Worm (Caenorhabditis elegans) whole organism, L4 larva: ENCODE results near the gene hsp-4.

Experiments used
- D1046.2 ChIP-seq: fragments of 200-800 bp; sonication (Bioruptor generic); IDR thresholded peaks from 2 replicates; pipeline ENCODE4 v1.3.6; 2022; ENCODE audit warnings: missing genetic modification characterization, missing compliant biosample characterization
- R02D3.7 ChIP-seq: fragments of 150-350 bp; sonication (generic microtip); optimal IDR thresholded peaks from 3 replicates; lab custom pipeline; 2014; ENCODE audit warnings: missing biosample characterization, missing genetic modification characterization
- T20F7.1 ChIP-seq: fragments of 200-800 bp; sonication (Bioruptor generic); optimal IDR thresholded peaks from 2 replicates; lab custom pipeline; 2018; ENCODE audit warnings: mild to moderate bottlenecking, missing genetic modification characterization, missing compliant biosample characterization
- T26A8.4 ChIP-seq: fragments of 200-800 bp; sonication (Bioruptor generic); IDR thresholded peaks from 2 replicates; pipeline ENCODE4 v1.3.6; 2022; ENCODE audit warnings: missing genetic modification characterization, missing compliant biosample characterization
- Y48G9A.11 ChIP-seq: fragments of 200-800 bp; sonication (Bioruptor generic); IDR thresholded peaks from 2 replicates; pipeline ENCODE4 v1.3.6; 2022; ENCODE audit warnings: missing genetic modification reagents, missing genetic modification characterization, missing compliant biosample characterization
- Y5F2A.4 ChIP-seq: fragments of 200-800 bp; sonication (Bioruptor generic); optimal IDR thresholded peaks from 2 replicates; lab custom pipeline; 2018; ENCODE audit warnings: mild to moderate bottlenecking, missing genetic modification characterization, missing compliant biosample characterization
- ZK546.5 ChIP-seq, 2 experiments: sonication (generic microtip); optimal IDR thresholded peaks; 2 replicates each; lab custom pipeline; 2017; ENCODE audit warnings: missing biosample characterization in 2 of 2, missing genetic modification characterization in 2 of 2
- ama-1 ChIP-seq: fragments of 150-350 bp; optimal IDR thresholded peaks from 2 replicates; lab custom pipeline; 2014; ENCODE audit warnings: inconsistent platforms, mixed read lengths
- ceh-20 ChIP-seq: fragments of 200-800 bp; sonication (Bioruptor generic); IDR thresholded peaks from 2 replicates; pipeline ENCODE4 v1.3.6; 2022; ENCODE audit warnings: missing genetic modification reagents, missing genetic modification characterization, missing compliant biosample characterization
- ceh-28 ChIP-seq: fragments of 150-350 bp; optimal IDR thresholded peaks from 2 replicates; lab custom pipeline; 2014; ENCODE audit warnings: missing biosample characterization, missing genetic modification reagents, missing genetic modification characterization
- ceh-32 ChIP-seq: sonication (generic microtip); optimal IDR thresholded peaks from 2 replicates; lab custom pipeline; 2016; ENCODE audit warnings: mild to moderate bottlenecking, missing genetic modification characterization, missing compliant biosample characterization; ENCODE audit not compliant: poor library complexity
- ceh-44 ChIP-seq: fragments of 200-800 bp; sonication (Bioruptor generic); IDR thresholded peaks from 2 replicates; pipeline ENCODE4 v1.3.6; 2022; ENCODE audit warnings: missing genetic modification reagents, missing genetic modification characterization, missing compliant biosample characterization
- ceh-62 ChIP-seq: sonication (generic microtip); optimal IDR thresholded peaks from 2 replicates; lab custom pipeline; 2017; ENCODE audit warnings: missing biosample characterization, missing genetic modification characterization
- ces-1 ChIP-seq: fragments of 150-350 bp; sonication (generic microtip); optimal IDR thresholded peaks from 4 replicates; lab custom pipeline; 2014; ENCODE audit warnings: missing biosample characterization, missing genetic modification reagents, missing genetic modification characterization
- cey-2 ChIP-seq: sonication (generic microtip); optimal IDR thresholded peaks from 3 replicates; lab custom pipeline; 2017; ENCODE audit warnings: missing genetic modification characterization, mild to moderate bottlenecking, missing compliant biosample characterization, antibody characterized with exemption, borderline replicate concordance; ENCODE audit not compliant: insufficient read depth
- ctbp-1 ChIP-seq: fragments of 200-800 bp; sonication (Bioruptor generic); IDR thresholded peaks from 2 replicates; pipeline ENCODE4 v1.3.6; 2022; ENCODE audit warnings: missing genetic modification reagents, missing genetic modification characterization, missing compliant biosample characterization
- daf-12 ChIP-seq: fragments of 150-350 bp; optimal IDR thresholded peaks from 2 replicates; lab custom pipeline; 2014; ENCODE audit warnings: missing biosample characterization, missing genetic modification reagents, missing genetic modification characterization
- dmd-6 ChIP-seq: fragments of 200-800 bp; sonication (Bioruptor generic); IDR thresholded peaks from 2 replicates; pipeline ENCODE4 v1.3.6; 2022; ENCODE audit warnings: missing genetic modification reagents, missing genetic modification characterization, missing compliant biosample characterization
- dpl-1 ChIP-seq: fragments of 150-350 bp; optimal IDR thresholded peaks from 2 replicates; lab custom pipeline; 2014; ENCODE audit warnings: missing biosample characterization, missing genetic modification reagents, missing genetic modification characterization
- duxl-1 ChIP-seq: sonication (generic microtip); optimal IDR thresholded peaks from 2 replicates; lab custom pipeline; 2016; ENCODE audit warnings: mild to moderate bottlenecking, missing genetic modification characterization, moderate library complexity, missing compliant biosample characterization; ENCODE audit not compliant: poor library complexity
- hif-1 ChIP-seq, 2 experiments: sonication (generic microtip); optimal IDR thresholded peaks; 2 replicates each; lab custom pipeline; 2016 to 2017; ENCODE audit warnings: missing compliant biosample characterization in 2 of 2, missing genetic modification characterization in 2 of 2, missing genetic modification reagents in 2 of 2, missing genotype in 2 of 2, mild to moderate bottlenecking in 1 of 2
- hlh-30 ChIP-seq: sonication (generic microtip); optimal IDR thresholded peaks from 2 replicates; lab custom pipeline; 2017; ENCODE audit warnings: antibody characterized with exemption, mild to moderate bottlenecking, missing genetic modification characterization, missing compliant biosample characterization; ENCODE audit not compliant: insufficient read depth
- jun-1 ChIP-seq: fragments of 150-350 bp; optimal IDR thresholded peaks from 2 replicates; lab custom pipeline; 2014; ENCODE audit warnings: missing biosample characterization, missing genetic modification reagents, missing genetic modification characterization
- lim-7 ChIP-seq: fragments of 200-800 bp; sonication (Bioruptor generic); IDR thresholded peaks from 2 replicates; pipeline ENCODE4 v1.3.6; 2022; ENCODE audit warnings: missing genetic modification characterization, missing compliant biosample characterization
- lin-1 ChIP-seq: fragments of 200-800 bp; sonication (Bioruptor generic); IDR thresholded peaks from 2 replicates; pipeline ENCODE4 v1.3.6; 2022; ENCODE audit warnings: missing genetic modification reagents, missing genetic modification characterization, missing compliant biosample characterization
- lin-29 ChIP-seq: fragments of 200-800 bp; sonication (Bioruptor generic); IDR thresholded peaks from 2 replicates; pipeline ENCODE4 v1.3.6; 2022; ENCODE audit warnings: missing genetic modification reagents, missing genetic modification characterization, missing compliant biosample characterization
- lsy-2 ChIP-seq, 2 experiments: fragments of 150-350 bp in 1 of 2; sonication (generic microtip) in 1 of 2; optimal IDR thresholded peaks; 2 replicates each; lab custom pipeline; 2014 to 2017; ENCODE audit warnings: missing biosample characterization in 2 of 2, missing genetic modification characterization in 2 of 2
- mdt-29 ChIP-seq: fragments of 200-800 bp; sonication (Bioruptor generic); IDR thresholded peaks from 2 replicates; pipeline ENCODE4 v1.3.6; 2022; ENCODE audit warnings: missing genetic modification reagents, missing genetic modification characterization, missing compliant biosample characterization
- mep-1 ChIP-seq: fragments of 150-350 bp; sonication (generic microtip); optimal IDR thresholded peaks from 3 replicates; lab custom pipeline; 2014; ENCODE audit warnings: missing biosample characterization, missing genetic modification characterization
- nhr-11 ChIP-seq: fragments of 150-350 bp; optimal IDR thresholded peaks from 2 replicates; lab custom pipeline; 2014; ENCODE audit warnings: missing biosample characterization, missing genetic modification characterization
- nhr-25 ChIP-seq: sonication (generic microtip); optimal IDR thresholded peaks from 2 replicates; lab custom pipeline; 2017; ENCODE audit warnings: missing genetic modification characterization, mild to moderate bottlenecking, missing compliant biosample characterization, antibody characterized with exemption, moderate library complexity, borderline replicate concordance; ENCODE audit not compliant: insufficient read depth
- nhr-28 ChIP-seq: fragments of 150-350 bp; optimal IDR thresholded peaks from 2 replicates; lab custom pipeline; 2014; ENCODE audit warnings: missing biosample characterization, missing genetic modification characterization
- nhr-42 ChIP-seq: fragments of 200-800 bp; sonication (Bioruptor generic); IDR thresholded peaks from 2 replicates; pipeline ENCODE4 v1.3.6; 2022; ENCODE audit warnings: missing genetic modification characterization, missing compliant biosample characterization
- nhr-48 ChIP-seq: sonication (generic microtip); optimal IDR thresholded peaks from 2 replicates; lab custom pipeline; 2016; ENCODE audit warnings: mild to moderate bottlenecking, missing genetic modification characterization, missing compliant biosample characterization
- nhr-76 ChIP-seq: fragments of 150-350 bp; optimal IDR thresholded peaks from 2 replicates; lab custom pipeline; 2014; ENCODE audit warnings: missing biosample characterization, missing genetic modification characterization
- pha-4 ChIP-seq, 2 experiments: fragments of 150-350 bp in 1 of 2; fragments of 200-800 bp in 1 of 2; sonication (Bioruptor generic) in 1 of 2; IDR thresholded peaks in 1 of 2; optimal IDR thresholded peaks in 1 of 2; 2 replicates each; pipeline versions ENCODE4 v1.3.6 to Lab custom; 2014 to 2022; ENCODE audit warnings: missing genetic modification characterization in 2 of 2, missing genetic modification reagents in 2 of 2, missing biosample characterization in 1 of 2, missing compliant biosample characterization in 1 of 2
- pqm-1 ChIP-seq: sonication (generic microtip); optimal IDR thresholded peaks from 2 replicates; lab custom pipeline; 2017; ENCODE audit warnings: missing biosample characterization, missing genetic modification characterization
- rbr-2 ChIP-seq: sonication (generic microtip); optimal IDR thresholded peaks from 2 replicates; lab custom pipeline; 2016; ENCODE audit warnings: missing genotype, missing genetic modification characterization, missing compliant biosample characterization
- sdz-12 ChIP-seq: fragments of 200-800 bp; sonication (Bioruptor generic); optimal IDR thresholded peaks from 2 replicates; lab custom pipeline; 2018; ENCODE audit warnings: mild to moderate bottlenecking, missing genetic modification characterization, missing compliant biosample characterization
- set-16 ChIP-seq: fragments of 200-800 bp; sonication (Bioruptor generic); IDR thresholded peaks from 2 replicates; pipeline ENCODE4 v1.3.6; 2022; ENCODE audit warnings: missing genetic modification reagents, missing genetic modification characterization, missing compliant biosample characterization
- skn-1 ChIP-seq: fragments of 150-350 bp; optimal IDR thresholded peaks from 2 replicates; lab custom pipeline; 2014; ENCODE audit warnings: missing biosample characterization, missing genetic modification characterization
- spr-3 ChIP-seq: fragments of 200-800 bp; sonication (Bioruptor generic); optimal IDR thresholded peaks from 2 replicates; lab custom pipeline; 2018; ENCODE audit warnings: mild to moderate bottlenecking, missing genetic modification characterization, missing compliant biosample characterization
- tra-1 ChIP-seq: fragments of 200-800 bp; sonication (Bioruptor generic); IDR thresholded peaks from 2 replicates; pipeline ENCODE4 v1.3.6; 2022; ENCODE audit warnings: missing genetic modification reagents, missing genetic modification characterization, missing compliant biosample characterization
- unc-130 ChIP-seq: sonication (generic microtip); optimal IDR thresholded peaks from 2 replicates; lab custom pipeline; 2016; ENCODE audit warnings: missing genetic modification reagents, missing genetic modification characterization, missing compliant biosample characterization
- unc-62 ChIP-seq, 3 experiments: fragments of 150-350 bp in 1 of 3; sonication (generic microtip); optimal IDR thresholded peaks in 2 of 3; peaks in 1 of 3; 1 replicate in 1 of 3; 2 replicates in 2 of 3; lab custom pipeline; 2014 to 2017; ENCODE audit warnings: missing biosample characterization in 3 of 3, missing genetic modification characterization in 3 of 3, missing genetic modification reagents in 3 of 3, missing genotype in 1 of 3
- vab-7 ChIP-seq: fragments of 200-800 bp; sonication (Bioruptor generic); IDR thresholded peaks from 2 replicates; pipeline ENCODE4 v1.3.6; 2022; ENCODE audit warnings: missing genetic modification reagents, missing genetic modification characterization, missing compliant biosample characterization
- zfp-2 ChIP-seq: sonication (generic microtip); optimal IDR thresholded peaks from 2 replicates; lab custom pipeline; 2016; ENCODE audit warnings: mild to moderate bottlenecking, missing genetic modification characterization, missing compliant biosample characterization
- zip-11 ChIP-seq: fragments of 200-800 bp; sonication (Bioruptor generic); IDR thresholded peaks from 2 replicates; pipeline ENCODE4 v1.3.6; 2022; ENCODE audit warnings: missing genetic modification characterization, missing compliant biosample characterization
- ztf-7 ChIP-seq: fragments of 150-350 bp; optimal IDR thresholded peaks from 2 replicates; lab custom pipeline; 2014; ENCODE audit warnings: missing biosample characterization, missing genetic modification characterization

The hsp-4 gene

ce11 chrII:7392052-7392694, 39.7 kb upstream of the hsp-4 start:
- TF ChIP-seq spr-3 (GFP tag; lab: Kevin White, UChicago), result no peak
- TF ChIP-seq mdt-29 (GFP tag; lab: Robert Waterston, UW), result no peak
- TF ChIP-seq nhr-48 (tag; lab: Kevin White, UChicago), result peak; percentile 81
- peak; percentile 75 for TF ChIP-seq mep-1 (tag; lab: Kevin White, UChicago)
- peak; percentile 69 for TF ChIP-seq nhr-11
- TF ChIP-seq lim-7 (GFP tag; lab: Robert Waterston, UW), result no peak
- no peak for TF ChIP-seq ceh-62
- peak; percentile 17 for TF ChIP-seq T20F7.1 (GFP tag; lab: Kevin White, UChicago)
- TF ChIP-seq ceh-44, result no peak
- no peak for TF ChIP-seq set-16 (GFP tag; lab: Robert Waterston, UW)
- TF ChIP-seq pha-4 (GFP tag; IDR thresholded peaks at IDR 0.05; lab: Robert Waterston, UW), result no peak
- no peak for TF ChIP-seq pha-4 (tag; optimal IDR thresholded peaks at IDR 0.05; lab: Kevin White, UChicago)
- TF ChIP-seq lin-1, result no peak
- peak; percentile 36 for TF ChIP-seq ama-1 (lab: Kevin White, UChicago)
- TF ChIP-seq unc-62 (GFP tag; optimal IDR thresholded peaks at IDR 0.05 in 1 of 2; lab: Kevin White, UChicago), result peak in 1 of 2 experiments; percentile 94
- TF ChIP-seq unc-62 (tag; optimal IDR thresholded peaks at IDR 0.05; lab: Kevin White, UChicago), result no peak
- 0 out of 2 replicates have a peak, but pooled peaks have one; percentile 42 for TF ChIP-seq tra-1 (GFP tag; lab: Robert Waterston, UW)
- no peak for TF ChIP-seq daf-12 (tag; lab: Kevin White, UChicago)
- peak; percentile 71 for TF ChIP-seq pqm-1
- TF ChIP-seq T26A8.4, result peak; percentile 62
- no peak for TF ChIP-seq ceh-32 (tag; lab: Kevin White, UChicago)
- TF ChIP-seq zfp-2 (tag; lab: Kevin White, UChicago), result no peak
- peak; percentile 44 for TF ChIP-seq hlh-30 (tag; lab: Kevin White, UChicago)
- no peak for TF ChIP-seq jun-1 (tag; lab: Kevin White, UChicago)
- no peak for TF ChIP-seq zip-11 (GFP tag; lab: Robert Waterston, UW)
- TF ChIP-seq skn-1 (tag; lab: Kevin White, UChicago), result no peak
- TF ChIP-seq ztf-7 (tag; lab: Kevin White, UChicago), result peak; percentile 50
- TF ChIP-seq ces-1, result no peak
- no peak for TF ChIP-seq ceh-28 (tag; lab: Kevin White, UChicago)
- TF ChIP-seq dpl-1 (GFP tag; lab: Kevin White, UChicago), result no peak
- TF ChIP-seq unc-130 (GFP tag; lab: Kevin White, UChicago), result no peak
- no peak for TF ChIP-seq nhr-42 (GFP tag; lab: Robert Waterston, UW)
- peak in 1 of 2 experiments; percentile 48 for TF ChIP-seq hif-1 (tag; optimal IDR thresholded peaks at IDR 0.05; lab: Kevin White, UChicago)
- TF ChIP-seq lin-29 (GFP tag; lab: Robert Waterston, UW), result no peak
- TF ChIP-seq vab-7 (GFP tag; lab: Robert Waterston, UW), result no peak
- TF ChIP-seq cey-2 (tag; lab: Kevin White, UChicago), result no peak
- TF ChIP-seq D1046.2, result no peak
- TF ChIP-seq ZK546.5 (tag; optimal IDR thresholded peaks at IDR 0.05; lab: Kevin White, UChicago), result no peak
- no peak for TF ChIP-seq R02D3.7 (tag; lab: Kevin White, UChicago)
- peak; percentile 44 for TF ChIP-seq rbr-2
- no peak for TF ChIP-seq nhr-76 (tag; lab: Kevin White, UChicago)
- TF ChIP-seq nhr-28 (tag; lab: Kevin White, UChicago), result peak; percentile 78
- peak; percentile 46; the same call in 1 of the 2 replicates for TF ChIP-seq ceh-20 (GFP tag; lab: Robert Waterston, UW)
- TF ChIP-seq dmd-6 (GFP tag; lab: Robert Waterston, UW), result peak; percentile 83
- TF ChIP-seq sdz-12, result no peak
- TF ChIP-seq lsy-2 (tag; optimal IDR thresholded peaks at IDR 0.05; lab: Kevin White, UChicago), result peak; percentile 55 to 63
- peak; percentile 42; the same call in 1 of the 2 replicates for TF ChIP-seq ctbp-1
- peak; percentile 86 for TF ChIP-seq nhr-25 (tag; lab: Kevin White, UChicago)
- TF ChIP-seq duxl-1 (tag; lab: Kevin White, UChicago), result no peak
- no peak for TF ChIP-seq Y48G9A.11 (GFP tag; lab: Robert Waterston, UW)
- no peak for TF ChIP-seq Y5F2A.4 (GFP tag; lab: Kevin White, UChicago)
